Worm (Caenorhabditis elegans) whole organism, L3 larva: ENCODE measurements around the gene irld-44.

Experiments used
- ZK546.5 ChIP-seq: sonication (generic microtip); optimal IDR thresholded peaks from 2 replicates; lab custom pipeline; 2017; ENCODE audit warnings: missing biosample characterization, missing genetic modification characterization
- aly-2 ChIP-seq: fragments of 150-350 bp; optimal IDR thresholded peaks from 2 replicates; lab custom pipeline; 2014; ENCODE audit warnings: missing biosample characterization, missing genetic modification characterization
- ama-1 ChIP-seq: fragments of 150-350 bp; optimal IDR thresholded peaks from 2 replicates; lab custom pipeline; 2018
- ceh-28 ChIP-seq: fragments of 150-350 bp; optimal IDR thresholded peaks from 2 replicates; lab custom pipeline; 2014; ENCODE audit warnings: missing biosample characterization, missing genetic modification reagents, missing genetic modification characterization
- ceh-82 ChIP-seq: fragments of 150-350 bp; optimal IDR thresholded peaks from 2 replicates; lab custom pipeline; 2014; ENCODE audit warnings: missing biosample characterization, missing genetic modification characterization
- ceh-9 ChIP-seq: sonication (generic microtip); optimal IDR thresholded peaks from 2 replicates; lab custom pipeline; 2018; ENCODE audit warnings: missing biosample characterization, missing genetic modification characterization
- daf-12 ChIP-seq: fragments of 150-350 bp; optimal IDR thresholded peaks from 2 replicates; lab custom pipeline; 2014; ENCODE audit warnings: missing biosample characterization, missing genetic modification reagents, missing genetic modification characterization
- egl-27 ChIP-seq: sonication (generic microtip); optimal IDR thresholded peaks from 4 replicates; lab custom pipeline; 2017; ENCODE audit warnings: missing biosample characterization, missing genetic modification reagents, missing genetic modification characterization
- egl-5 ChIP-seq: fragments of 150-350 bp; optimal IDR thresholded peaks from 2 replicates; lab custom pipeline; 2017; ENCODE audit warnings: missing biosample characterization, missing genetic modification reagents, missing genetic modification characterization, inconsistent platforms
- elt-1 ChIP-seq: fragments of 150-350 bp; optimal IDR thresholded peaks from 2 replicates; lab custom pipeline; 2014; ENCODE audit warnings: missing biosample characterization, missing genetic modification characterization
- elt-2 ChIP-seq: sonication (generic microtip); optimal IDR thresholded peaks from 2 replicates; lab custom pipeline; 2016; ENCODE audit warnings: missing genetic modification reagents, mild to moderate bottlenecking, missing genetic modification characterization, missing compliant biosample characterization
- eor-1 ChIP-seq, 2 experiments: fragments of 150-350 bp; optimal IDR thresholded peaks; 2 replicates each; lab custom pipeline; 2014 to 2018; ENCODE audit warnings: missing biosample characterization in 2 of 2, missing genetic modification characterization in 2 of 2
- fkh-10 ChIP-seq: sonication (generic microtip); optimal IDR thresholded peaks from 2 replicates; lab custom pipeline; 2017; ENCODE audit warnings: missing biosample characterization, missing genetic modification reagents, missing genetic modification characterization
- fos-1 ChIP-seq: fragments of 150-350 bp; optimal IDR thresholded peaks from 2 replicates; lab custom pipeline; 2014; ENCODE audit warnings: missing biosample characterization, missing genetic modification characterization
- hmg-11 ChIP-seq: sonication (generic microtip); optimal IDR thresholded peaks from 2 replicates; lab custom pipeline; 2016; ENCODE audit warnings: missing genetic modification characterization, missing compliant biosample characterization
- jun-1 ChIP-seq: fragments of 150-350 bp; optimal IDR thresholded peaks from 2 replicates; lab custom pipeline; 2014; ENCODE audit warnings: missing biosample characterization, missing genetic modification reagents, missing genetic modification characterization
- nfya-1 ChIP-seq: sonication (generic microtip); optimal IDR thresholded peaks from 2 replicates; lab custom pipeline; 2017; ENCODE audit warnings: missing genetic modification characterization, mild to moderate bottlenecking, missing compliant biosample characterization, antibody characterized with exemption, moderate library complexity; ENCODE audit not compliant: insufficient read depth
- nhr-11 ChIP-seq: fragments of 150-350 bp; optimal IDR thresholded peaks from 2 replicates; lab custom pipeline; 2014; ENCODE audit warnings: missing biosample characterization, missing genetic modification characterization
- nhr-12 ChIP-seq: fragments of 150-350 bp; optimal IDR thresholded peaks from 2 replicates; lab custom pipeline; 2014; ENCODE audit warnings: missing biosample characterization, missing genetic modification characterization
- nhr-23 ChIP-seq: fragments of 150-350 bp; optimal IDR thresholded peaks from 2 replicates; lab custom pipeline; 2014; ENCODE audit warnings: missing biosample characterization, missing genetic modification reagents, missing genetic modification characterization
- nhr-237 ChIP-seq: fragments of 150-350 bp; optimal IDR thresholded peaks from 2 replicates; lab custom pipeline; 2014; ENCODE audit warnings: missing biosample characterization, missing genetic modification characterization
- nhr-25 ChIP-seq: sonication (generic microtip); optimal IDR thresholded peaks from 2 replicates; lab custom pipeline; 2017; ENCODE audit warnings: missing biosample characterization, missing genetic modification characterization
- nhr-28 ChIP-seq: fragments of 150-350 bp; optimal IDR thresholded peaks from 2 replicates; lab custom pipeline; 2014; ENCODE audit warnings: missing biosample characterization, missing genetic modification characterization
- nhr-43 ChIP-seq: sonication (generic microtip); optimal IDR thresholded peaks from 2 replicates; lab custom pipeline; 2016; ENCODE audit warnings: mild to moderate bottlenecking, missing genetic modification characterization, missing compliant biosample characterization; ENCODE audit not compliant: poor library complexity, severe bottlenecking
- nhr-67 ChIP-seq: fragments of 150-350 bp; optimal IDR thresholded peaks from 2 replicates; lab custom pipeline; 2014; ENCODE audit warnings: missing biosample characterization, missing genetic modification characterization
- nhr-76 ChIP-seq: fragments of 150-350 bp; sonication (generic microtip); optimal IDR thresholded peaks from 5 replicates; lab custom pipeline; 2014; ENCODE audit warnings: missing biosample characterization, missing genetic modification characterization
- nhr-77 ChIP-seq: fragments of 150-350 bp; optimal IDR thresholded peaks from 2 replicates; lab custom pipeline; 2014; ENCODE audit warnings: missing biosample characterization, missing genetic modification characterization
- pha-4 ChIP-seq: fragments of 150-350 bp; optimal IDR thresholded peaks from 2 replicates; lab custom pipeline; 2014; ENCODE audit warnings: missing biosample characterization, missing genetic modification reagents, missing genetic modification characterization
- pqm-1 ChIP-seq: fragments of 150-350 bp; optimal IDR thresholded peaks from 2 replicates; lab custom pipeline; 2017; ENCODE audit warnings: missing biosample characterization, missing genetic modification characterization, inconsistent platforms
- sea-2 ChIP-seq: fragments of 150-350 bp; sonication (generic microtip); optimal IDR thresholded peaks from 4 replicates; lab custom pipeline; 2014; ENCODE audit warnings: missing biosample characterization, missing genetic modification reagents, missing genetic modification characterization
- skn-1 ChIP-seq: fragments of 150-350 bp; optimal IDR thresholded peaks from 2 replicates; lab custom pipeline; 2014; ENCODE audit warnings: missing biosample characterization, missing genetic modification characterization
- snpc-4 ChIP-seq: fragments of 150-350 bp; optimal IDR thresholded peaks from 2 replicates; lab custom pipeline; 2014; ENCODE audit warnings: missing biosample characterization, missing genetic modification characterization
- tbx-2 ChIP-seq: sonication (generic microtip); optimal IDR thresholded peaks from 2 replicates; lab custom pipeline; 2016; ENCODE audit warnings: mild to moderate bottlenecking, missing genetic modification characterization, missing compliant biosample characterization
- unc-39 ChIP-seq: sonication (generic microtip); optimal IDR thresholded peaks from 4 replicates; lab custom pipeline; 2017; ENCODE audit warnings: missing biosample characterization, missing genetic modification characterization
- unc-62 ChIP-seq: fragments of 150-350 bp; sonication (generic microtip); optimal IDR thresholded peaks from 4 replicates; lab custom pipeline; 2014; ENCODE audit warnings: missing biosample characterization, missing genetic modification reagents, missing genetic modification characterization
- zag-1 ChIP-seq: fragments of 150-350 bp; optimal IDR thresholded peaks from 2 replicates; lab custom pipeline; 2014; ENCODE audit warnings: missing biosample characterization, missing genetic modification characterization
- ztf-11 ChIP-seq: fragments of 150-350 bp; optimal IDR thresholded peaks from 2 replicates; lab custom pipeline; 2014; ENCODE audit warnings: missing biosample characterization, missing genetic modification characterization
- ztf-4 ChIP-seq: fragments of 150-350 bp; optimal IDR thresholded peaks from 2 replicates; lab custom pipeline; 2014; ENCODE audit warnings: missing biosample characterization, missing genetic modification characterization

irld-44 gene

ce11 chrV:1618760-1619159, 32.4 kb upstream of the irld-44 start, which contains the start of gene nhr-179:
Gene nhr-179, minus strand, starts transcription at chrV:1618860.
- TF ChIP-seq nhr-77 (tag; lab: Kevin White, UChicago) (no peak), ZK546.5 (tag; lab: Kevin White, UChicago) (peak; percentile 67)

DNA sequence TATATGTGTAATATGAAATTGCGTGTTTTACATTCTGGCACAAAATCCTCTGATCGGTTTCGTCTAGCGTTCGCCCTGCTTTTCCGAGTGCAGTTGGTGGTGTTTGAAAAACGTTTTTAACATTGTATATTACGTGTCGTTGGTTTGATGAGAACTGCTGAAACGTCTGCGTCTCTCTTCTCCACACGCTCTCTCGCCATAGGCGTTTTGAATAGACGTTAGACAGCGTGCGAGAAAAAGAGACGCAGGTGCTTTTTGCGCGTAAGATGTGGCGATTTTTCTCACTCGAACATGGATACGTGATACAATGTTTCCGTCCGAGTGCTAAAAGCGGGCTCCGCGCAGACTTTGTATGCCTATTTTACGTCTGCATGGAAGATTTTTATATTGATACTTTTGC, 30.6 kb upstream of the irld-44 start:
- no peak for TF ChIP-seq fos-1 (tag; lab: Kevin White, UChicago)
- TF ChIP-seq daf-12 (tag; lab: Kevin White, UChicago): no peak
- TF ChIP-seq nhr-67 (tag; lab: Kevin White, UChicago): no peak
- TF ChIP-seq eor-1 (tag; optimal IDR thresholded peaks at IDR 0.05; lab: Kevin White, UChicago): no peak
- no peak for TF ChIP-seq ZK546.5 (tag; lab: Kevin White, UChicago)
- no peak for TF ChIP-seq fkh-10
- no peak for TF ChIP-seq zag-1 (tag; lab: Kevin White, UChicago)
- TF ChIP-seq nhr-23 (tag; lab: Kevin White, UChicago): no peak
- no peak for TF ChIP-seq nhr-11 (tag; lab: Kevin White, UChicago)

ce11 chrV:1621494-1621893, 29.7 kb upstream of the irld-44 start, which contains the start of gene nhr-117:
Gene nhr-117, minus strand, starts transcription at chrV:1621520.
- TF ChIP-seq ZK546.5 (tag; lab: Kevin White, UChicago): peak; percentile 2
- peak; percentile 43 for TF ChIP-seq elt-2
- no peak for TF ChIP-seq pqm-1 (tag; lab: Kevin White, UChicago)
- TF ChIP-seq nhr-43: no peak
- no peak for TF ChIP-seq ceh-9 (tag; lab: Kevin White, UChicago)
- peak; percentile 82 for TF ChIP-seq pha-4
- TF ChIP-seq ceh-82 (tag; lab: Kevin White, UChicago): no peak
- TF ChIP-seq egl-27 (tag; lab: Kevin White, UChicago): no peak
- TF ChIP-seq, all 47 proteins: peak for 3

DNA sequence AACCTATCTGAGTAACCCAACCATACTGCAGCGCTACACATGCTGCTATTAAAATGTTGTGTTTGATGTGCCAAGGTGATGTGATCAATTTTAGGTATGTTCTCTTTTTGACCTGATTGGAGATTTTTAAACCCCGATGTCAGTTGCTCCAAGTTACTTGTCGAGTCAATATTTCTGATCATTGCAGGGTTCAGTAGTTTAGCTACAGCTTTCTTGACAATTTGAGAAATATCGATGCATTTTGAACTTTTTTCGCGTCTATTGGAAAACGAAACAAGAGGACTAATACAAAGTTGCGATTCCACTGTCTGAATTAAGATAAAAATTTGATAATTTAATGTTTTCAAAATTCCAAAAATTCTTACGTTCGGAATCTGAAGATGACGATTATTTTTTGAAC, 27.7 kb upstream of the irld-44 start:
- peak; percentile 31 for TF ChIP-seq ZK546.5 (tag; lab: Kevin White, UChicago)
- TF ChIP-seq ceh-9 (tag; lab: Kevin White, UChicago): no peak

DNA sequence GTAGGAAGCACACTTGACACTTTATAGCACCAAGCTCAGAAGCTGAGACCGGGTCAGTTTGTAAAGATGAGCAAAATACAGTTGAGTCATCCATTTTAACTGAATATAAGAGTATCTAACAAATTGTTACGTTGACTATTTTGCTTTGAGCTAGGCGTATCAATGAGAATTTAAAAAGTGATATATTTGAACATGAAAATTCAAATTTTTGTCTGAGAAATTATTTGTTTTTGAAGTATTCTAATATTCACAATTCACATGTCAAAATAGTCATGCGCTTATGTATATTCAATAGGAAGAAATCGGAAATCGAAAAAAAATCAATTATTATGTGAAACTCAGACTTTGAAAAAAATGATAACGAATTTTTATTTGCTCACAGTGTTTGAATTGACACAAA, 26.8 kb upstream of the irld-44 start, which contains the start of gene nhr-110:
Gene nhr-110 (minus strand): TSS at position 101 of the 400 bp plus-strand sequence.
- TF ChIP-seq tbx-2: no peak
- no peak for TF ChIP-seq ceh-28 (tag; lab: Kevin White, UChicago)
- no peak for TF ChIP-seq nhr-25 (tag; lab: Kevin White, UChicago)
- TF ChIP-seq pha-4: peak; percentile 11
- TF ChIP-seq nhr-237: no peak
- TF ChIP-seq nhr-11 (tag; lab: Kevin White, UChicago): no peak
- TF ChIP-seq nfya-1 (tag; lab: Kevin White, UChicago): no peak
- peak; percentile 35 for TF ChIP-seq ZK546.5 (tag; lab: Kevin White, UChicago)

ce11 chrV:1626720-1627119, 24.4 kb upstream of the irld-44 start, which contains the start of gene nhr-237:
Gene nhr-237, minus strand, starts transcription at chrV:1626820.
- TF ChIP-seq unc-62 (GFP tag; lab: Kevin White, UChicago): no peak
- no peak for TF ChIP-seq nhr-11 (tag; lab: Kevin White, UChicago)
- TF ChIP-seq ZK546.5 (tag; lab: Kevin White, UChicago): peak; percentile 31
- TF ChIP-seq nhr-43: no peak
- no peak for TF ChIP-seq tbx-2

DNA sequence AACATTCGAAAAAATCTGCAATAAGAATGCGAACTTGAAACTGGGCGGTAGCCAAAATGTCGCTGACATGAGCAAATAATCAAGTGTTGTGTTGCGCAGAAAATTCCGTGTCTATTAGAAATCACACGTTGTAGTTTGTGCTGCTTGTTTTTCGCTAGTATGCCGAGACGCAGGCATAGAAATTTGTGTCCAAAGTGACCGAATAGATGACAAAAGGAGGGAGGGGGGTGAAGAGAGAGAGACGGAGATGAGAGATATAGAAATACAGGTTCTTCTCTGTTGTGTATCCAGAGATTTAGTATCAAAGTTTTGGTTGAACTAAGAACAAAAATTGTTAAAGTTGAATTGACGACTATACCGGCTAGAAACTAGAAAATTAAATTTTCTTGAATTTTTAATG, 23.9 kb upstream of the irld-44 start:
- no peak for TF ChIP-seq nhr-76 (tag; lab: Kevin White, UChicago)
- TF ChIP-seq hmg-11 (tag; lab: Kevin White, UChicago): no peak
- TF ChIP-seq nhr-23 (tag; lab: Kevin White, UChicago): peak; percentile 49
- no peak for TF ChIP-seq ama-1 (lab: Kevin White, UChicago)
- no peak for TF ChIP-seq elt-1 (tag; lab: Kevin White, UChicago)
- TF ChIP-seq aly-2 (tag; lab: Kevin White, UChicago): no peak
- TF ChIP-seq unc-39 (tag; lab: Kevin White, UChicago): no peak
- no peak for TF ChIP-seq ztf-4
- peak; percentile 57 for TF ChIP-seq nhr-25 (tag; lab: Kevin White, UChicago)
- TF ChIP-seq fos-1 (tag; lab: Kevin White, UChicago): no peak
- TF ChIP-seq nhr-28: no peak
- no peak for TF ChIP-seq nhr-11 (tag; lab: Kevin White, UChicago)
- TF ChIP-seq egl-5 (tag; lab: Kevin White, UChicago): no peak
- no peak for TF ChIP-seq daf-12 (tag; lab: Kevin White, UChicago)
- TF ChIP-seq pha-4: peak; percentile 54
- TF ChIP-seq nhr-12 (tag; lab: Kevin White, UChicago): no peak
- TF ChIP-seq jun-1 (tag; lab: Kevin White, UChicago): no peak
- TF ChIP-seq skn-1 (tag; lab: Kevin White, UChicago): peak; percentile 39
- TF ChIP-seq ztf-11 (tag; lab: Kevin White, UChicago): no peak
- TF ChIP-seq snpc-4 (tag; lab: Kevin White, UChicago): no peak
- TF ChIP-seq sea-2: no peak
- TF ChIP-seq pqm-1 (tag; lab: Kevin White, UChicago): no peak
- TF ChIP-seq unc-62 (GFP tag; lab: Kevin White, UChicago): no peak
- TF ChIP-seq nhr-43: peak; percentile 78
- TF ChIP-seq nfya-1 (tag; lab: Kevin White, UChicago): peak; percentile 18
- peak; percentile 44 for TF ChIP-seq nhr-77 (tag; lab: Kevin White, UChicago)
- TF ChIP-seq ceh-28 (tag; lab: Kevin White, UChicago): no peak
